Worm (Caenorhabditis elegans) whole organism, late embryonic: ENCODE measurements around the gene shw-1.

ENCODE experiments used
- C08G9.2 ChIP-seq: sonication (generic microtip); optimal IDR thresholded peaks from 2 replicates; lab custom pipeline; 2016; ENCODE audit warnings: mild to moderate bottlenecking, missing genetic modification characterization, moderate library complexity, missing compliant biosample characterization
- K02D7.2 ChIP-seq: sonication (generic microtip); optimal IDR thresholded peaks from 2 replicates; lab custom pipeline; 2017; ENCODE audit warnings: mild to moderate bottlenecking, missing genetic modification characterization, missing compliant biosample characterization
- K09A11.1 ChIP-seq: sonication (generic microtip); optimal IDR thresholded peaks from 2 replicates; lab custom pipeline; 2017; ENCODE audit warnings: antibody characterized with exemption, mild to moderate bottlenecking, missing genetic modification characterization, missing compliant biosample characterization; ENCODE audit not compliant: insufficient read depth
- T23F11.4 ChIP-seq: fragments of 200-800 bp; sonication (Bioruptor generic); optimal IDR thresholded peaks from 2 replicates; lab custom pipeline; 2018; ENCODE audit warnings: mild to moderate bottlenecking, missing genetic modification characterization, missing compliant biosample characterization
- Y22D7AL.16 ChIP-seq: sonication (generic microtip); optimal IDR thresholded peaks from 2 replicates; lab custom pipeline; 2016; ENCODE audit warnings: missing genetic modification characterization, missing compliant biosample characterization
- ceh-18 ChIP-seq: sonication (generic microtip); optimal IDR thresholded peaks from 2 replicates; lab custom pipeline; 2016; ENCODE audit warnings: missing genetic modification characterization, missing compliant biosample characterization
- ceh-19 ChIP-seq: fragments of 200-800 bp; sonication (Bioruptor generic); optimal IDR thresholded peaks from 2 replicates; lab custom pipeline; 2018; ENCODE audit warnings: mild to moderate bottlenecking, missing genetic modification characterization, missing compliant biosample characterization
- ceh-2 ChIP-seq: sonication (generic microtip); optimal IDR thresholded peaks from 2 replicates; lab custom pipeline; 2016; ENCODE audit warnings: missing genotype, missing genetic modification characterization, missing compliant biosample characterization
- ceh-24 ChIP-seq: sonication (generic microtip); optimal IDR thresholded peaks from 2 replicates; lab custom pipeline; 2016; ENCODE audit warnings: mild to moderate bottlenecking, missing genetic modification characterization, missing compliant biosample characterization
- ceh-30 ChIP-seq: fragments of 150-350 bp; optimal IDR thresholded peaks from 2 replicates; lab custom pipeline; 2014; ENCODE audit warnings: missing biosample characterization, missing genetic modification characterization
- ceh-31 ChIP-seq: sonication (generic microtip); optimal IDR thresholded peaks from 2 replicates; lab custom pipeline; 2016; ENCODE audit warnings: missing genetic modification characterization, missing compliant biosample characterization
- ceh-34 ChIP-seq: sonication (generic microtip); optimal IDR thresholded peaks from 2 replicates; lab custom pipeline; 2016; ENCODE audit warnings: mild to moderate bottlenecking, missing genetic modification characterization, missing compliant biosample characterization
- ceh-48 ChIP-seq: sonication (generic microtip); optimal IDR thresholded peaks from 2 replicates; lab custom pipeline; 2016; ENCODE audit warnings: missing genetic modification characterization, inconsistent platforms, missing compliant biosample characterization
- ceh-6 ChIP-seq: fragments of 200-800 bp; sonication (Bioruptor generic); optimal IDR thresholded peaks from 2 replicates; lab custom pipeline; 2018; ENCODE audit warnings: mild to moderate bottlenecking, missing genetic modification characterization, missing compliant biosample characterization
- che-1 ChIP-seq: sonication (generic microtip); optimal IDR thresholded peaks from 2 replicates; lab custom pipeline; 2016; ENCODE audit warnings: mild to moderate bottlenecking, missing genetic modification characterization, missing compliant biosample characterization
- dve-1 ChIP-seq: sonication (generic microtip); optimal IDR thresholded peaks from 2 replicates; lab custom pipeline; 2017; ENCODE audit warnings: antibody characterized with exemption, mild to moderate bottlenecking, missing genetic modification characterization, missing compliant biosample characterization
- elt-2 ChIP-seq: sonication (generic microtip); optimal IDR thresholded peaks from 2 replicates; lab custom pipeline; 2016; ENCODE audit warnings: missing genetic modification reagents, missing genetic modification characterization, missing compliant biosample characterization
- elt-4 ChIP-seq: sonication (generic microtip); optimal IDR thresholded peaks from 2 replicates; lab custom pipeline; 2016; ENCODE audit warnings: missing genetic modification characterization, missing compliant biosample characterization
- ets-4 ChIP-seq: sonication (generic microtip); optimal IDR thresholded peaks from 2 replicates; lab custom pipeline; 2016; ENCODE audit warnings: missing genetic modification characterization, missing compliant biosample characterization
- fkh-6 ChIP-seq: sonication (generic microtip); optimal IDR thresholded peaks from 2 replicates; lab custom pipeline; 2016; ENCODE audit warnings: missing genetic modification characterization, missing compliant biosample characterization
- gmeb-2 ChIP-seq: sonication (generic microtip); optimal IDR thresholded peaks from 2 replicates; lab custom pipeline; 2016; ENCODE audit warnings: missing genetic modification characterization, inconsistent platforms, missing compliant biosample characterization
- hlh-8 ChIP-seq: sonication (generic microtip); optimal IDR thresholded peaks from 2 replicates; lab custom pipeline; 2016; ENCODE audit warnings: missing genotype, missing genetic modification characterization, missing compliant biosample characterization
- lim-6 ChIP-seq: sonication (generic microtip); optimal IDR thresholded peaks from 2 replicates; lab custom pipeline; 2016; ENCODE audit warnings: missing genetic modification characterization, missing compliant biosample characterization
- madf-2 ChIP-seq: sonication (generic microtip); optimal IDR thresholded peaks from 2 replicates; lab custom pipeline; 2017; ENCODE audit warnings: missing genetic modification characterization, missing compliant biosample characterization
- nfya-1 ChIP-seq: sonication (generic microtip); optimal IDR thresholded peaks from 2 replicates; lab custom pipeline; 2017; ENCODE audit warnings: missing genetic modification characterization, mild to moderate bottlenecking, missing compliant biosample characterization, antibody characterized with exemption, moderate library complexity
- nhr-11 ChIP-seq: fragments of 150-350 bp; optimal IDR thresholded peaks from 2 replicates; lab custom pipeline; 2014; ENCODE audit warnings: missing biosample characterization, missing genetic modification characterization
- nhr-232 ChIP-seq: sonication (generic microtip); optimal IDR thresholded peaks from 2 replicates; lab custom pipeline; 2016; ENCODE audit warnings: missing genetic modification characterization, missing compliant biosample characterization
- pha-2 ChIP-seq: sonication (generic microtip); optimal IDR thresholded peaks from 2 replicates; lab custom pipeline; 2017; ENCODE audit warnings: mild to moderate bottlenecking, missing genetic modification characterization, missing compliant biosample characterization
- pqm-1 ChIP-seq: sonication (generic microtip); optimal IDR thresholded peaks from 2 replicates; lab custom pipeline; 2016; ENCODE audit warnings: missing genetic modification characterization, missing compliant biosample characterization
- pros-1 ChIP-seq: fragments of 150-350 bp; optimal IDR thresholded peaks from 2 replicates; lab custom pipeline; 2014; ENCODE audit warnings: missing biosample characterization, missing genetic modification reagents, missing genetic modification characterization
- ref-2 ChIP-seq: sonication (generic microtip); optimal IDR thresholded peaks from 2 replicates; lab custom pipeline; 2016; ENCODE audit warnings: missing genetic modification characterization, missing compliant biosample characterization
- rnt-1 ChIP-seq: sonication (generic microtip); optimal IDR thresholded peaks from 2 replicates; lab custom pipeline; 2016; ENCODE audit warnings: missing genetic modification characterization, missing compliant biosample characterization
- sdc-2 ChIP-seq: sonication (generic microtip); optimal IDR thresholded peaks from 2 replicates; lab custom pipeline; 2016; ENCODE audit warnings: missing genotype, missing genetic modification characterization, missing compliant biosample characterization
- sox-2 ChIP-seq: fragments of 200-800 bp; sonication (Bioruptor generic); IDR thresholded peaks from 2 replicates; pipeline ENCODE4 v1.3.6; 2022; ENCODE audit warnings: missing genetic modification reagents, missing genetic modification characterization, missing compliant biosample characterization
- sox-4 ChIP-seq: sonication (generic microtip); optimal IDR thresholded peaks from 2 replicates; lab custom pipeline; 2017; ENCODE audit warnings: mild to moderate bottlenecking, missing genetic modification characterization, inconsistent platforms, missing compliant biosample characterization
- tbx-2 ChIP-seq: sonication (generic microtip); optimal IDR thresholded peaks from 2 replicates; lab custom pipeline; 2016; ENCODE audit warnings: missing genetic modification characterization, missing compliant biosample characterization
- tbx-7 ChIP-seq: sonication (generic microtip); optimal IDR thresholded peaks from 2 replicates; lab custom pipeline; 2016; ENCODE audit warnings: missing genotype, missing genetic modification characterization, missing compliant biosample characterization
- ttx-3 ChIP-seq: sonication (generic microtip); optimal IDR thresholded peaks from 2 replicates; lab custom pipeline; 2016; ENCODE audit warnings: missing genetic modification reagents, missing genetic modification characterization, missing compliant biosample characterization
- unc-42 ChIP-seq: sonication (generic microtip); optimal IDR thresholded peaks from 2 replicates; lab custom pipeline; 2016; ENCODE audit warnings: missing genotype, missing genetic modification characterization, missing compliant biosample characterization
- unc-55 ChIP-seq: sonication (generic microtip); optimal IDR thresholded peaks from 2 replicates; lab custom pipeline; 2017; ENCODE audit warnings: missing biosample characterization, missing genetic modification reagents, missing genetic modification characterization
- zip-5 ChIP-seq: sonication (generic microtip); optimal IDR thresholded peaks from 2 replicates; lab custom pipeline; 2016; ENCODE audit warnings: missing genetic modification characterization, missing compliant biosample characterization
- ztf-16 ChIP-seq: sonication (generic microtip); optimal IDR thresholded peaks from 2 replicates; lab custom pipeline; 2017; ENCODE audit warnings: missing genetic modification characterization, missing compliant biosample characterization

The shw-1 gene

DNA sequence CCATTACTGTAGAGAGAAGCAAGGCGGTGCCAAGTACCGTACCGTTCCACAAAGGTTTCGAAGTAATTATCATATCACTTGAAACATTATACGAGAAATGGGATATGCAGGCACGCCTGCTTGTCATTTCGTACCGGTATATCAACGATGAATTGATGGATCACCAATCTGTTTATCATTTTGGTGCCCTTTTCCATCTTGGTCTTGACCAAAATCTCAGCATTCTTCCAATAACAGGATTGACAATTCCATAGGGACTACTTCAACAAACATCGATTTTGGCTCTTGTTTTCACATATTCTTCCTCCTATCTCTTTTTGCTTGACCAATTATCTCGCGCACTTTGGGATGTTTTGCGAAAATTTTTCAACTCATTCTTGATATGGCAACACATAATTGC is 17.8 kb upstream of the shw-1 start:
- no peak for TF ChIP-seq elt-2
- no peak for TF ChIP-seq tbx-7 (tag; lab: Kevin White, UChicago)
- TF ChIP-seq nhr-11 (tag; lab: Kevin White, UChicago) = no peak
- TF ChIP-seq lim-6 (tag; lab: Kevin White, UChicago) = no peak
- TF ChIP-seq Y22D7AL.16 (tag; lab: Kevin White, UChicago) = no peak
- TF ChIP-seq ceh-30 (tag; lab: Kevin White, UChicago) = no peak
- no peak for TF ChIP-seq unc-55 (GFP tag; lab: Kevin White, UChicago)
- TF ChIP-seq T23F11.4 (GFP tag; lab: Kevin White, UChicago) = no peak
- TF ChIP-seq ttx-3 (tag; lab: Kevin White, UChicago) = no peak
- no peak for TF ChIP-seq gmeb-2 (tag; lab: Kevin White, UChicago)

DNA sequence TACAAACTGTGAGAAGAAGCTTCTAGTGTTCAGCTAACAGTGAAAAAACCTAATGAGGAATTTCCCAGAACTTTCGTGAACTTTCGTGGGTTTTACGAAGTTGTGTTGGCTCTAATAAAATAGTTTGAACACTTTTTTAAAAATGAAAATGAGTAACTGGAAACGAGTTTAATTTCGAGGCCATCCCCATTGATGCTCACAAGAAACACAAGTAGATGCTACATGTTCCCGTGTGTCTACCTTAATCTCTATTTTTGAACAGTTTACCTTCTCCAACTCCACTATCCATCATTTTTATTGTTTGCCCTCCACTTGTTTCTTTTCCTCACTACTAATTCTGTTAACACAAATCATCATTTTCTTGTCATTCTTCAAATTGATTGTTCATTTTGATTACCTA is 12.4 kb upstream of the shw-1 start, which contains the start of gene C26D10.7:
Gene C26D10.7, plus strand, starts transcription at position 301 of the 400 bp plus-strand sequence.
- TF ChIP-seq hlh-8 (tag; lab: Kevin White, UChicago) = no peak
- TF ChIP-seq gmeb-2 (tag; lab: Kevin White, UChicago) = no peak
- TF ChIP-seq zip-5 (tag; lab: Kevin White, UChicago) = no peak
- TF ChIP-seq fkh-6 (tag; lab: Kevin White, UChicago) = no peak

DNA sequence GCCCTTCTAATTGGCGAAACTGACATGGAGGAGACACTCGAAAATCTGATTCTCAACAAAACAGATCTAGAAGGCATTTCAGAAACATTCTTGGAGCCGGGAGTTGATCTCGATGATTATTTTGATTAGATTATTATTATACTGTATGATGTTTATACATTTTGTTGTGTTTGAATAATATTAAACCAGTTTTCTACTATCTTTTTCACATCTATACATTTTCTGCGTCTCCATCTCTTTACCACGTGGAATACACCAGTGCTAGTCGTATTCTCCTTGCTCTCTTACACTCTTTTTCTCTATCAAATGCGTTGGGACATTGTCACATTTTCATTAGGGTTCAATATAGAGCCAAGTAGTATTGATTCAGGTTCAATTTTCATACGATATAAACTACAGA is 8.2 kb upstream of the shw-1 start, which contains the start of gene C26D10.4:
Gene C26D10.4, plus strand, starts transcription at position 301 of the 400 bp plus-strand sequence.
- TF ChIP-seq ceh-31 (tag; lab: Kevin White, UChicago) (no peak), ztf-16 (no peak), ceh-34 (tag; lab: Kevin White, UChicago) (no peak), ceh-6 (GFP tag; lab: Kevin White, UChicago) (no peak), pqm-1 (tag; lab: Kevin White, UChicago) (no peak), ceh-24 (tag; lab: Kevin White, UChicago) (no peak), ceh-19 (GFP tag; lab: Kevin White, UChicago) (no peak), sdc-2 (tag; lab: Kevin White, UChicago) (no peak), ceh-48 (no peak), rnt-1 (tag; lab: Kevin White, UChicago) (no peak), elt-4 (no peak), ref-2 (tag; lab: Kevin White, UChicago) (no peak), lim-6 (tag; lab: Kevin White, UChicago) (no peak), nfya-1 (tag; lab: Kevin White, UChicago) (no peak), Y22D7AL.16 (tag; lab: Kevin White, UChicago) (no peak), K09A11.1 (tag; lab: Kevin White, UChicago) (no peak)
- TF ChIP-seq, all 69 proteins: peak for 0

DNA sequence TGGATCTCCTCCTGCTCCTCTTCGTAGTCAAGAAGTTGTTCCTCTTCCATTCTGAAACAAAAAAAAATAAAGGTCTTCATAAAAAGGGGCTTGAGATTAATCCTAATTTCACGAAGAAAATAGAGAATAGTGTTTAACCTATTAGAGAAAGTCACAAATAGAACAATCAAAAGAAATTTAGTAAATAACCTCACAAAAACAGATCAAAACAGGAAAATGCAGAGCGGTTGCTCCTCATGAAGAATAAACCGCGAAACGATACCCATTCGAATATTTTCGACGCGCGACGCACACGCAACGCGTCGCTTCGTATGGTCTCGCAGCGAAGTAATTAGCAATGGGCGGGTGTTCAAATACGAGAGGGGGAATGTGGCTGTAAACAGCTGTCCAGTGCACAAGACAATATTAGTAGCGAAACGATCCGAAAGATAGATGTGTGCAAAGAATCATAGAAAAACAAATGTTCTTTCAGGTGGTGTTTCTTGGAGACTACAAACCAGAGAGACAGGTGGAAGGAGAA is 7.6 kb upstream of the shw-1 start, which contains the start of gene hel-1:
Gene hel-1, minus strand, starts transcription at position 51 of the 520 bp plus-strand sequence.
- TF ChIP-seq nfya-1 (tag; lab: Kevin White, UChicago) = peak; percentile 68
- peak; percentile 89 for TF ChIP-seq rnt-1 (tag; lab: Kevin White, UChicago)
- peak; percentile 51 for TF ChIP-seq dve-1
- peak; percentile 90 for TF ChIP-seq ceh-31 (tag; lab: Kevin White, UChicago)
- TF ChIP-seq madf-2 (tag; lab: Kevin White, UChicago) = peak; percentile 30
- peak; percentile 3 for TF ChIP-seq C08G9.2
- TF ChIP-seq ztf-16 = peak; percentile 10
- no peak for TF ChIP-seq nhr-232 (tag; lab: Kevin White, UChicago)
- TF ChIP-seq tbx-2 (tag; lab: Kevin White, UChicago) = peak; percentile 75
- peak; percentile 25 for TF ChIP-seq ceh-30 (tag; lab: Kevin White, UChicago)
- TF ChIP-seq sox-2 (GFP tag; lab: Robert Waterston, UW) = no peak
- TF ChIP-seq sdc-2 (tag; lab: Kevin White, UChicago) = peak; percentile 47
- TF ChIP-seq T23F11.4 (GFP tag; lab: Kevin White, UChicago) = peak; percentile 16
- TF ChIP-seq ceh-19 (GFP tag; lab: Kevin White, UChicago) = peak; percentile 10
- no peak for TF ChIP-seq K02D7.2 (tag; lab: Kevin White, UChicago)
- peak; percentile 71 for TF ChIP-seq ceh-34 (tag; lab: Kevin White, UChicago)
- no peak for TF ChIP-seq pros-1 (tag; lab: Kevin White, UChicago)
- peak; percentile 39 for TF ChIP-seq pha-2 (tag; lab: Kevin White, UChicago)
- TF ChIP-seq unc-42 (tag; lab: Kevin White, UChicago) = peak; percentile 88
- no peak for TF ChIP-seq ceh-48
- TF ChIP-seq sox-4 (tag; lab: Kevin White, UChicago) = no peak
- TF ChIP-seq che-1 (tag; lab: Kevin White, UChicago) = no peak
- TF ChIP-seq ceh-2 (tag; lab: Kevin White, UChicago) = peak; percentile 56
- TF ChIP-seq ceh-6 (GFP tag; lab: Kevin White, UChicago) = peak; percentile 15
- TF ChIP-seq ets-4 (tag; lab: Kevin White, UChicago) = peak; percentile 29
- peak; percentile 90 for TF ChIP-seq ceh-18 (tag; lab: Kevin White, UChicago)
- TF ChIP-seq ref-2 (tag; lab: Kevin White, UChicago) = peak; percentile 71
- TF ChIP-seq hlh-8 (tag; lab: Kevin White, UChicago) = peak; percentile 39
